Fruit fly (Drosophila melanogaster) whole organism, pupa: Measurements from ENCODE around the gene jhamt.

Source experiments
- CG13204 ChIP-seq: fragments of 200-800 bp; sonication (Bioruptor generic); optimal IDR thresholded peaks from 2 replicates; lab custom pipeline; 2018; ENCODE audit warnings: missing biosample characterization, mild to moderate bottlenecking, missing genetic modification characterization, moderate library complexity
- CG15710 ChIP-seq: fragments of 200-800 bp; sonication (Bioruptor generic); optimal IDR thresholded peaks from 2 replicates; lab custom pipeline; 2018; ENCODE audit warnings: missing biosample characterization, mild to moderate bottlenecking, missing genetic modification characterization, moderate library complexity
- CG4496 ChIP-seq: fragments of 200-800 bp; sonication (Bioruptor generic); IDR thresholded peaks from 3 replicates; pipeline ENCODE4 v1.3.6; 2022; ENCODE audit warnings: missing biosample characterization, missing genetic modification characterization
- EcR ChIP-seq: fragments of 200-800 bp; sonication (Bioruptor generic); optimal IDR thresholded peaks from 3 replicates; lab custom pipeline; 2019; ENCODE audit warnings: missing biosample characterization, missing genetic modification characterization, mild to moderate bottlenecking, moderate library complexity, missing genetic modification reagents
- Pif1B ChIP-seq: fragments of 200-800 bp; sonication (Bioruptor generic); optimal IDR thresholded peaks from 3 replicates; lab custom pipeline; 2016; ENCODE audit warnings: missing biosample characterization, missing genetic modification characterization

- TF ChIP-seq EcR, result peak; percentile 73
- peak; percentile 99 for TF ChIP-seq CG4496 (GFP tag; lab: Robert Waterston, UW)
- peak; percentile 99 for TF ChIP-seq Pif1B
- peak; percentile 98 for TF ChIP-seq CG13204 (GFP tag; lab: Kevin White, UChicago)
- peak; percentile 99 for TF ChIP-seq CG15710
Measured at dm6 chr2L:16350742-16351568, 14.7 kb upstream of the jhamt start.
